Worm (Caenorhabditis elegans): ENCODE data around the gene cam-1.

The cam-1 gene

ce11 chrII:9280048-9280772 is 29.9 kb downstream of the cam-1 start, which contains the start of gene gldi-3:
TSS of gene gldi-3 (minus strand) at chrII:9280098.
- TF ChIP-seq zip-5 (tag; optimal IDR thresholded peaks at IDR 0.05) = no peak
- TF ChIP-seq elt-4 (tag; optimal IDR thresholded peaks at IDR 0.05) = no peak

DNA sequence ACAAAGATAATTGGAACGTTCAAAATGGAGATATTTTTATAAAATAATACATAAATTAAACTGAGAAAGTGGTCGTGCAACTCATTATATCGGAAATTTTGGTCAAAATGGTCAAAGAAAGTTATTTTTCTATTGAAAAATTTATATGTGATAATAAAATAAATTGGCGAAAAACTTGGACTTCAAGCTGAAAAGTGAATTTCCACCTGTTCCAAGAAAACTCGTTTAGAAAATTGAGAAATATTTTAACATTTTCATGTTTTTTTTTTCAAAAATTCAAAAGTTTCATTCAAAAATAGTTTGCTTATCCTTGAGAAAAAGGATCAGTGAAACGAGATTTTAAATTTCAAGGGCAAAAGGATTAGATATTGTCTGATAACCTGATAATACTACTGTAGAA is 31.1 kb downstream of the cam-1 start:
- no peak for TF ChIP-seq ceh-22 (tag; optimal IDR thresholded peaks at IDR 0.05)
- no peak for TF ChIP-seq pag-3 (tag; optimal IDR thresholded peaks at IDR 0.05; ENCODE audit: borderline replicate concordance)
- TF ChIP-seq pat-9 (tag; optimal IDR thresholded peaks at IDR 0.05) = no peak
- TF ChIP-seq ceh-14 (tag; optimal IDR thresholded peaks at IDR 0.05) = no peak
- TF ChIP-seq ceh-34 (tag; optimal IDR thresholded peaks at IDR 0.05) = no peak
- no peak for TF ChIP-seq C38D4.7 (GFP tag; optimal IDR thresholded peaks at IDR 0.05)
- no peak for TF ChIP-seq T23F11.4 (GFP tag; optimal IDR thresholded peaks at IDR 0.05)
- no peak for TF ChIP-seq ama-1 (optimal IDR thresholded peaks at IDR 0.05)
- TF ChIP-seq sdc-2 (tag; optimal IDR thresholded peaks at IDR 0.05) = no peak
- TF ChIP-seq nhr-232 (tag; optimal IDR thresholded peaks at IDR 0.05) = no peak
- TF ChIP-seq ahr-1 (tag; optimal IDR thresholded peaks at IDR 0.05) = no peak
- TF ChIP-seq rnt-1 (tag; optimal IDR thresholded peaks at IDR 0.05) = no peak
- no peak for TF ChIP-seq lin-11 (tag; optimal IDR thresholded peaks at IDR 0.05)
- TF ChIP-seq gmeb-2 (tag; optimal IDR thresholded peaks at IDR 0.05) = no peak
- TF ChIP-seq unc-3 (GFP tag; conservative IDR thresholded peaks at IDR 0.05) = no peak
- TF ChIP-seq unc-3 (tag; optimal IDR thresholded peaks at IDR 0.05) = no peak
- no peak for TF ChIP-seq ttx-3 (tag; optimal IDR thresholded peaks at IDR 0.05)
- TF ChIP-seq ceh-45 (GFP tag; IDR thresholded peaks at IDR 0.05) = no peak
- no peak for TF ChIP-seq syd-9 (tag; optimal IDR thresholded peaks at IDR 0.05)
- TF ChIP-seq elt-4 (tag; optimal IDR thresholded peaks at IDR 0.05) = no peak
- TF ChIP-seq madf-2 (tag; optimal IDR thresholded peaks at IDR 0.05) = no peak

- TF ChIP-seq F13H6.1 (tag; optimal IDR thresholded peaks at IDR 0.05) (no peak), pha-4 (tag; optimal IDR thresholded peaks at IDR 0.05) (no peak), ceh-19 (GFP tag; optimal IDR thresholded peaks at IDR 0.05) (no peak), ceh-45 (GFP tag; IDR thresholded peaks at IDR 0.05) (no peak), unc-55 (GFP tag; optimal IDR thresholded peaks at IDR 0.05) (no peak), pha-2 (tag; optimal IDR thresholded peaks at IDR 0.05) (no peak), hlh-6 (tag; optimal IDR thresholded peaks at IDR 0.05) (no peak), ceh-2 (tag; optimal IDR thresholded peaks at IDR 0.05) (no peak), rnt-1 (tag; optimal IDR thresholded peaks at IDR 0.05) (no peak), madf-2 (tag; optimal IDR thresholded peaks at IDR 0.05) (no peak)
Measured at ce11 chrII:9277153-9277552, 33.0 kb downstream of the cam-1 start.

DNA sequence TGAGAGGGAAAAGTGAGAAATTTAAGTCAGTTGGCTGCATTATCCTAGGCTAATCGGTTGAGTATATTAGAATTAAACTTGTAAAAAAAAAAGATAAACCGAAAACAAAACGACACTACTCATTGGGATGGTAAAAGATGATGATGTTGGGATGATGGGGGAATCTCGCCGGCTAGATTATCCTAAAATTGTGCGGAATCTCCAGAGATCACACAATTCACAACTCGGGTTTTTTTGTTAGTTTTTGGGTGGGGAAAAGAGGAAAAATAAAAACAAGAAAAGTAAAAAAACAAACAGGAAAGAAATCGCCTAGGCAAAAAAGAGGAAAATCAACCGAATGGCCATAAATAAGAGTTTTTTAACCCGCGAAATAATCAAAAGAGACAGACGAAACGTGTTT is 34.9 kb downstream of the cam-1 start:
- TF ChIP-seq unc-55 (GFP tag; optimal IDR thresholded peaks at IDR 0.05) (no peak), elt-4 (tag; optimal IDR thresholded peaks at IDR 0.05) (no peak), ttx-3 (tag; optimal IDR thresholded peaks at IDR 0.05) (no peak), odd-2 (tag; optimal IDR thresholded peaks at IDR 0.05) (no peak), syd-9 (tag; optimal IDR thresholded peaks at IDR 0.05) (no peak), hlh-30 (tag; optimal IDR thresholded peaks at IDR 0.05; ENCODE audit: insufficient read depth) (no peak), nfya-1 (tag; optimal IDR thresholded peaks at IDR 0.05) (no peak), fkh-6 (tag; optimal IDR thresholded peaks at IDR 0.05) (no peak), ceh-30 (tag; optimal IDR thresholded peaks at IDR 0.05) (no peak), ceh-31 (tag; optimal IDR thresholded peaks at IDR 0.05) (no peak), ceh-2 (tag; optimal IDR thresholded peaks at IDR 0.05) (no peak)

DNA sequence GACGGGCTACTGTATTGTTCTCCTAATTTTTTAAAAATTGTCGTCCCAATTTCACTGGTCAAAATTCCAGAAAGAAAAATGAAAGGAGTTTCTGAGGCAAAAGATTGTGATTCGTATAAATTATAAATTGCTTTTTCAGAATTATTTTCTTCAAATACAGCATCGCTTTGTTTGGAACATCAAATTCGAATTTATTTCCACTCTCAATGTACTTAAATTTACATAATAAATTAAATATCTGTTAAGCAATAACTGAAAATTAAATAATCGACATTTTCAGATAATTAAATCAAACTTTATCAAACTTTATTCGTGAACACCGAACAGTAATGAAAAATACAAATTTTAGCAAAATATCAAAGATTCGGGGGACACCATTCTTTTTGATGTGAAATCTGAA is 35.4 kb downstream of the cam-1 start:
- no peak for TF ChIP-seq unc-86 (tag; optimal IDR thresholded peaks at IDR 0.05)
- TF ChIP-seq nhr-232 (tag; optimal IDR thresholded peaks at IDR 0.05) = no peak
- TF ChIP-seq hlh-13 (GFP tag; optimal IDR thresholded peaks at IDR 0.05) = no peak
- no peak for TF ChIP-seq ets-4 (tag; optimal IDR thresholded peaks at IDR 0.05)
- TF ChIP-seq elt-2 (tag; optimal IDR thresholded peaks at IDR 0.05) = no peak
- no peak for TF ChIP-seq T23F11.4 (GFP tag; optimal IDR thresholded peaks at IDR 0.05)
- no peak for TF ChIP-seq elt-4 (tag; optimal IDR thresholded peaks at IDR 0.05)
- no peak for TF ChIP-seq sox-4 (tag; optimal IDR thresholded peaks at IDR 0.05)
- TF ChIP-seq ceh-30 (tag; optimal IDR thresholded peaks at IDR 0.05) = no peak
